Worm (Caenorhabditis elegans) whole organism, early embryonic: ENCODE measurements around the gene C29A12.1.
A peak's percentile ranks its signal among the peaks of the same experiment; 100 is the strongest.

Experiments
- B0310.2 ChIP-seq: sonication (generic microtip); optimal IDR thresholded peaks from 2 replicates; lab custom pipeline; 2016; ENCODE audit warnings: mild to moderate bottlenecking, missing genetic modification characterization, missing compliant biosample characterization
- F13C5.2 ChIP-seq: sonication (generic microtip); optimal IDR thresholded peaks from 2 replicates; lab custom pipeline; 2017; ENCODE audit warnings: mild to moderate bottlenecking, missing genetic modification characterization, inconsistent platforms, missing compliant biosample characterization
- ama-1 ChIP-seq: fragments of 150-350 bp; optimal IDR thresholded peaks from 2 replicates; lab custom pipeline; 2014
- ets-7 ChIP-seq: sonication (generic microtip); optimal IDR thresholded peaks from 2 replicates; lab custom pipeline; 2016; ENCODE audit warnings: missing genotype, missing genetic modification characterization, missing compliant biosample characterization
- flt-1 ChIP-seq: fragments of 200-800 bp; sonication (Bioruptor generic); IDR thresholded peaks from 2 replicates; pipeline ENCODE4 v1.3.6; 2022; ENCODE audit warnings: missing genetic modification characterization, missing compliant biosample characterization
- hmg-4 ChIP-seq: fragments of 200-800 bp; sonication (Bioruptor generic); optimal IDR thresholded peaks from 2 replicates; lab custom pipeline; 2018; ENCODE audit warnings: mild to moderate bottlenecking, missing genetic modification characterization, missing compliant biosample characterization
- hnd-1 ChIP-seq: sonication (generic microtip); optimal IDR thresholded peaks from 2 replicates; lab custom pipeline; 2016; ENCODE audit warnings: missing genetic modification characterization, missing compliant biosample characterization
- scrt-1 ChIP-seq: fragments of 200-800 bp; sonication (Bioruptor generic); IDR thresholded peaks from 2 replicates; pipeline ENCODE4 v1.3.6; 2022; ENCODE audit warnings: missing genetic modification characterization, missing compliant biosample characterization
- tbx-37 ChIP-seq: fragments of 200-800 bp; sonication (Bioruptor generic); conservative IDR thresholded peaks from 2 replicates; pipeline ENCODE4 v1.3.6; 2022; ENCODE audit warnings: missing genetic modification reagents, missing genetic modification characterization, missing compliant biosample characterization

DNA sequence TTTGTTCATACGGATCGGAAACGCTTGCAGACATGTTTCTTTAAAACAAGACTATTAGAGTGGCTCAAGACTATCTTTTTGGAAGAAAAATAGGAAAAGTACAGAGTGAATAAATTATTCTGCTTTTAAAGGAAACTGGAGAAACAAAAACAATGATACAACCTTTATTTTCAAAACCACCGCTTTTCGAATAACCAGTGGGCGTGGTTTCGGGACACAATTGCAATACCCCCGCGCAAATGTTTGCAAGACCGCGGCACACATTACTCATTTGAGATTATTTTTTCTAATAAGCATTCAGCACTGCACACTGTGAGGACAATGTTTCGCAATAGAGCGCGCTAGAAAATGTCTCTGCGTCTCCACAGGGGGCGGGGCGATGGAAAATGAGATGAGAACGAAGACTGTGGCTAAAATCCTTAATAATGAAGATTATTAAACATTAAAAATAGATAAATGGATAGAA is 5.4 kb downstream of the C29A12.1 start, which contains the start of gene plrg-1:
- no peak for TF ChIP-seq ama-1 (lab: Kevin White, UChicago)
- TF ChIP-seq B0310.2 (tag; lab: Kevin White, UChicago), result peak; percentile 64
- TF ChIP-seq scrt-1 (GFP tag; lab: Robert Waterston, UW), result peak; percentile 89
- TF ChIP-seq hmg-4 (GFP tag; lab: Kevin White, UChicago), result peak; percentile 88
- TF ChIP-seq flt-1 (GFP tag; lab: Robert Waterston, UW), result peak; percentile 77
- peak; percentile 78 for TF ChIP-seq ets-7 (tag; lab: Kevin White, UChicago)
- peak; percentile 94 for TF ChIP-seq F13C5.2 (tag; lab: Kevin White, UChicago)
- TF ChIP-seq tbx-37 (GFP tag; lab: Robert Waterston, UW), result peak; percentile 88
- peak; percentile 61 for TF ChIP-seq hnd-1
